Fruit fly (Drosophila melanogaster) S2 (cell line): ENCODE results near the gene Vps52.

ENCODE experiments used
- CG8478 ChIP-seq: fragments of >200 bp; optimal IDR thresholded peaks from 2 replicates; lab custom pipeline; 2018
- CTCF ChIP-seq, 2 experiments: fragments of >200 bp; optimal IDR thresholded peaks; 2 replicates each; lab custom pipeline; 2018

The Vps52 gene

DNA sequence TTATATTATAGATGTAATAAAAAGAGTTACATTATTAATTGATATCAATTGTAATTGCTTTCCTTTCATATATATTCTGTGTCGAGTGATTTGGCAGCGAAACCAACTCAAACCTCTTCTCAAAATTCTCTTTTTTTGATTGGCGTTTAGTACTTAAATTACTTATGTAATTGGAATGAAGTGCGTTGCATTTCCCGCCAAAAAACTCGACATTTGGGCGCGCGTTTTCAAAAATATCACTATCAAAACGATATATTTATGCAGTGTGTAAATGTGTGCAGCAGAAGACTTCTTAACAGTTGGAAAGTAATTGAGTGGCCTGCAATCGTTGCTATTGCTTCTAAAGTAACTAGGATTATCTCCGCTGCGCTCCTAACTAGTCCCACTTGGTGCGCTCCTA is 13.4 kb upstream of the Vps52 start:
- TF ChIP-seq CG8478 (lab: Kevin White, UChicago) = no peak
- TF ChIP-seq CTCF (optimal IDR thresholded peaks at IDR 0.05; lab: Kevin White, UChicago) = no peak

DNA sequence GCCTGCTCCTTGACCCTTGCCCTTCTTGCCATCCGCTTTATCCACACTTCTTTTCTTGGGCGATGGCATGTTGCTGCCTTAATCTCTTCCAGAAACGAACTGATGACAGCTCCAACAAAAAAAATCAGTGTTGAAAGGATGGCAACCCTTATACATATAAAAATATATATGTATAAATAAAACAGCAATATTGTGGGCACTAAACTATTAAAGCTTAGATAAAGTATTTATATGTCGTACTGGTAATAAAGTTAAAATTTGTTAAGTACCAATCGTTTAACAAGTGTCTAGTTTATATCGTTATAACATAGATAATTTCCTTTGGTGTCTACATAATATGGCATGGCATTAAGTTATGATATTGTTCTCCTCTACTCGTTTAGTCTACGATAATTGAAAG is 13.0 kb upstream of the Vps52 start, which contains the start of gene tomb:
Gene tomb, minus strand, starts transcription at position 101 of the 400 bp plus-strand sequence.
- no peak for TF ChIP-seq CTCF (optimal IDR thresholded peaks at IDR 0.05; lab: Kevin White, UChicago)
- no peak for TF ChIP-seq CG8478 (lab: Kevin White, UChicago)

DNA sequence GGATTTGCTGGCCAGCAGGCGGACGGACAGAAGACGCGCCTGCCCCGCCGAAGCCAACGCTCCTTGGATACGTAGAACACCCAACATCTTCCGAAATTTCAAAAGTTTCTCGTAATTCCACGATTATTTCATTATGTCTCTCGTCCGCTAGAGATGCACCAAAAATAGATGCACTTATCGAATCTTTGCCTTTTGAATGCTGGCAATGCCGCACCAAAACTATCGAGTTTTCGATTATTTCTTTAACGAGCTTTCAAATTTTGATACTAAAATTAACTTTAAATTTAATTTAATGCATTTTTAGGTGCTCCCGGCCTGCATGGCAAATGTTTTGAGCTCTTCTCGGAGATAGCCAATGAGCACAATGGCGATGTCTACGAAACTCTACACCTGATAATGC is 8.4 kb upstream of the Vps52 start, which contains the start of gene Coq6:
Gene Coq6, minus strand, starts transcription at position 163 of the 400 bp plus-strand sequence.
- TF ChIP-seq CG8478 (lab: Kevin White, UChicago) = no peak
- TF ChIP-seq CTCF (optimal IDR thresholded peaks at IDR 0.05; lab: Kevin White, UChicago) = no peak

dm6 chr2L:5527861-5528260 is 4.2 kb upstream of the Vps52 start, which contains the start of gene CG31915:
Gene CG31915, plus strand, starts transcription at chr2L:5528123.
- TF ChIP-seq CTCF (optimal IDR thresholded peaks at IDR 0.05; lab: Kevin White, UChicago) (peak in 1 of 2 experiments; percentile 11), CG8478 (lab: Kevin White, UChicago) (no peak)

- TF ChIP-seq CG8478 (lab: Kevin White, UChicago) (no peak), CTCF (optimal IDR thresholded peaks at IDR 0.05; lab: Kevin White, UChicago) (no peak)
These were observed 3.0 kb upstream of the Vps52 start, which contains the start of gene Cox11 for dm6 chr2L:5526738-5527137. Gene Cox11, plus strand, starts transcription at chr2L:5526957.

dm6 chr2L:5525723-5526122 is 2.0 kb upstream of the Vps52 start, which contains the start of gene Cap-D3:
Gene Cap-D3, plus strand, starts transcription at chr2L:5525905.
- TF ChIP-seq CG8478 (lab: Kevin White, UChicago) (no peak), CTCF (optimal IDR thresholded peaks at IDR 0.05; lab: Kevin White, UChicago) (no peak)

- TF ChIP-seq CTCF (optimal IDR thresholded peaks at IDR 0.05; lab: Kevin White, UChicago) (no peak), CG8478 (lab: Kevin White, UChicago) (no peak)
These were observed 2.9 kb downstream of the Vps52 start for dm6 chr2L:5520757-5521156.

DNA sequence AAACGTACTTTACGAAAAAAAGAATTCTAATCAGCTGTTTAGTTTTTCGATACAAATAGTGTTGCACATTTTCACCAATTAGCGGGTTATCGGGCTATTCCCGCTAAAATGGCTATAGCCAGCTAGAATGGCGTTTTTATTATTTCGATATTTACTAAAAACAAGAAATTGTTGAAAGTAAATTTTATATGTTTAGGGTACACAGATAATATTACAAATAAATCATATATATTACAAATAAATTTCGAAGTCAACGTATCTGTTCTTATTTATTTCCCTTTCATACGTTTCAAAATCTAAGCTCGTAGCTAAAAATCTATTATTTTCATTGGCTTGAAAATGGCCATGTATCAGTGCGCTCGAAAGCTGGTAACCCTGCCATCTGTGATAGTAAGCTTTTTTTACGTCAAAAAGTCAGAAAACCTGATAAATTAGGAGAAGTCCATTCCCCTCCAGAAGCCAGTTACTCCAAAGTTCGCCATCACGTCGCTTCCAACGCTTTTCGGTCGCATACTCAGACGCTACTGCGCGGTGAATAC is 3.8 kb downstream of the Vps52 start, which contains the start of the genes CG7382 and cl:
Gene CG7382, minus strand, starts transcription at position 51 of the 539 bp plus-strand sequence.
Gene cl, plus strand, starts transcription at position 290 of the 539 bp plus-strand sequence.
- TF ChIP-seq CG8478 (lab: Kevin White, UChicago) (no peak), CTCF (optimal IDR thresholded peaks at IDR 0.05; lab: Kevin White, UChicago) (no peak)

- no peak for TF ChIP-seq CG8478 (lab: Kevin White, UChicago)
- TF ChIP-seq CTCF (optimal IDR thresholded peaks at IDR 0.05; lab: Kevin White, UChicago) = no peak
These were observed 6.3 kb downstream of the Vps52 start, which contains the start of gene CG14020 for dm6 chr2L:5517393-5517792. Gene CG14020, plus strand, starts transcription at chr2L:5517737.

DNA sequence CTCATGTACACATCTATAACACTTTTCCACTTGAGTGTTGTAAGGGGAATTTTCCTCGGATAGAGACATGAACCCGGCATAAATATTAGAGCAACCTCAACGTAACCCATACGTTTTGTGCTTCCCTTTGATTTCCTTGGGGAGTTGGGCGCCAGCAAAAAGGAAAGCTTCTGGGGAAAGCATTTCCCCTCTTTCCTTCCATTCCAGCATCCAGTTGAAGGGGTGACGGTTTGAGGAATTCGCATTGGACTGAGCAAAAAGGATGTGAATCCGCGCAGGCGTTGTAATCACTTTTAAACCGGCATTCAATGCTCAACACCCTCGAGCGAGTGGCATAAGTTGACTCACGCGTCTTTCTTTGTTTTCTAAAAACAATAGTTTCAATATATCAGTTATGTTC is 8.8 kb downstream of the Vps52 start:
- no peak for TF ChIP-seq CG8478 (lab: Kevin White, UChicago)
- TF ChIP-seq CTCF (optimal IDR thresholded peaks at IDR 0.05; lab: Kevin White, UChicago) = no peak

DNA sequence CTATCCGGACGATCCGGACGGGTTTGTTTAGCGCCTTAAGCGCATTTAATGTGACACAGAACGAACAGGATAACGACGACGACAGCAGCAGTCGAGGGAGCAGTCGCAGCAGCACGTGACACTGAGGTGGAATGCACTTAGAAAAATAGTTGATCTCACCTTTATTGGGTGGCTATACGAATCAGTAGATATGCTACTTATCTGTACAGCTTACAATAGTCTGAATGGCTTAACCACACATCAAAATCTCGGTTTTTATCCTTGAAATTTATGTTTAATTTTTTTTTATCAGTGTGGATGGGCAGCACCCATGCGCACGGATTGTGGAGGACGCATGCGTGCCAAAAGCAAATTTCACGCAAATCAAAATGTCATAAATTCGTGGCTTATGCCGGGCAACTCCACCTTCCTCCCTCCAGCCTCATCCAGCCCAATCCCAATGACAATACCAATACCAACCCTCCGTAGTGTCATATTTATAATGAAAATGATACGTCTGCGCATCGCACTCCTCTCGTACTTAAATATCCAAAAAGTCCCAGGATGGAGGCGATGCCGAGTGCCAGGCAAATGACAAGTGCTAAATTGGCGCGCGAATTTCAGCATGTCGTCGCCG is 15.8 kb downstream of the Vps52 start:
- TF ChIP-seq CTCF (optimal IDR thresholded peaks at IDR 0.05; lab: Kevin White, UChicago) (no peak), CG8478 (lab: Kevin White, UChicago) (no peak)

- TF ChIP-seq CTCF (optimal IDR thresholded peaks at IDR 0.05; lab: Kevin White, UChicago) (no peak), CG8478 (lab: Kevin White, UChicago) (no peak)
These were observed 16.6 kb downstream of the Vps52 start for dm6 chr2L:5507082-5507481.

DNA sequence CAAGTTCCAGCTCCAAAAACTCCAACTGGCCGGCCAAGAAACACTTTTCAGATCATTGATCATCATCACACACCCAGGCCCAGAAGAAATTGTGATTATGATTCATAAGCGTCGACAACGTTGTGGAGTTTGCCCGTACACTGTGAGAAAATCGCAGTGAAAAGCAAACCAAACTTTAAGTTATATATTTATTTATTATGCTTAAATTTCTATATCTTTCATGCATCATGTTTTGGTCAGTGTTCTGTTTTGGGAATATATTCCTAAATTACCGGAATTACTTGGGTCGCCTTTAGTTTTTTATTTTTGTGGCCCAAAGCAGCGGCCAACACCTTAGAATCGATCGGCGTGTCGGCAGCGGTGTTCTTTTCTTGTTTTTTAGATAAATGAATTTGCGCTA is 18.6 kb downstream of the Vps52 start:
- no peak for TF ChIP-seq CG8478 (lab: Kevin White, UChicago)
- no peak for TF ChIP-seq CTCF (optimal IDR thresholded peaks at IDR 0.05; lab: Kevin White, UChicago)

DNA sequence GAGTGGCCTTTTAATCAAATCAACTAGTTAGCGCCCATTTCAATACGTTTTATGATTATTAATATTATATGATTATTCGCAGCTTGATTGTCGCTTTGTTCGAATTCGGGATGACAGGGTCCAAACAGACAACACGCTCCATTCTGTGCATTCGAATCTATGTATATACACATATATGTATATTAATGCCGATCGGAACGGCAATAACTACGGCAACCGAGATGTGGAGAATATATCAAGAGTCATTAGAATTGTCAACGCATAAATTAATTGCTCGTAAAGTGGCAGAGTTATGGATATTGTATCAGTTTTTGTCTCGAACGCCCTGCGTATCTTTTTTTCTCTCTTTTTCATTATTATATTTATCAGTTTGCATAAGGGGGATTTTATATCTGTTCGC is 20.8 kb downstream of the Vps52 start:
- TF ChIP-seq CG8478 (lab: Kevin White, UChicago) (no peak), CTCF (optimal IDR thresholded peaks at IDR 0.05; lab: Kevin White, UChicago) (no peak)

DNA sequence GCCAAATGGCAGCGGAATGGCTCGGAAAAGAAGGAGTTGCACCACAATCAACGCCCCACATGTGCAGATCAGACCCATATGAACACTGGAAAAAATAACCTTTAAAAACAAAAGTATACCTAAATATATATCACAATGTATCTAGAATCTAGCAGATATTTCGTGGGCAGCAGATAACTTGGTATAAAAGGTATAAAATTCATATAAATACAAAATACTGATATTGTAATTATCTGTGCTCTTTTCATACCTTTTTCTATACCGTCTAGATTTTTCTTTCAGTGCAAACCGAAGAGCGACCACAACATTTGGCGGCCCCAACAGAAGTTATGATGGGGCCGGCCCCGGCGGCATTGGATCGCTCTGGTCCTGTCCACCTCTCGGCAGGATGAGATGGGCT is 22.4 kb downstream of the Vps52 start:
- no peak for TF ChIP-seq CTCF (optimal IDR thresholded peaks at IDR 0.05; lab: Kevin White, UChicago)
- no peak for TF ChIP-seq CG8478 (lab: Kevin White, UChicago)
